Worm (Caenorhabditis elegans): Measurements from ENCODE around the gene R05C11.4.

R05C11.4 gene

ce11 chrIV:2099771-2100170, 48.5 kb downstream of the R05C11.4 start, which contains the start of gene C23H5.11:
C23H5.11 (minus strand) TSS chrIV:2099871.
- TF ChIP-seq pag-3 (tag; optimal IDR thresholded peaks at IDR 0.05; ENCODE audit: borderline replicate concordance) (no peak), ceh-30 (tag; optimal IDR thresholded peaks at IDR 0.05) (no peak), ztf-16 (tag; optimal IDR thresholded peaks at IDR 0.05) (no peak), fax-1 (tag; optimal IDR thresholded peaks at IDR 0.05) (no peak), dmd-4 (tag; optimal IDR thresholded peaks at IDR 0.05; ENCODE audit: borderline replicate concordance) (no peak), C38D4.7 (GFP tag; optimal IDR thresholded peaks at IDR 0.05) (no peak), hlh-30 (tag; optimal IDR thresholded peaks at IDR 0.05; ENCODE audit: insufficient read depth) (no peak), ceh-31 (tag; optimal IDR thresholded peaks at IDR 0.05) (no peak), fkh-10 (GFP tag; optimal IDR thresholded peaks at IDR 0.05) (no peak), T23F11.4 (GFP tag; optimal IDR thresholded peaks at IDR 0.05) (no peak), rnt-1 (tag; optimal IDR thresholded peaks at IDR 0.05) (no peak), ceh-9 (tag; optimal IDR thresholded peaks at IDR 0.05) (no peak), che-1 (tag; optimal IDR thresholded peaks at IDR 0.05) (no peak), tbx-2 (tag; optimal IDR thresholded peaks at IDR 0.05) (no peak), lim-6 (tag; optimal IDR thresholded peaks at IDR 0.05) (no peak), F13H6.1 (tag; optimal IDR thresholded peaks at IDR 0.05) (no peak), nhr-11 (tag; optimal IDR thresholded peaks at IDR 0.05) (no peak), sdc-2 (tag; optimal IDR thresholded peaks at IDR 0.05) (no peak), unc-42 (tag; optimal IDR thresholded peaks at IDR 0.05) (no peak)

- TF ChIP-seq unc-42 (tag; optimal IDR thresholded peaks at IDR 0.05) = no peak
- TF ChIP-seq ztf-16 (tag; optimal IDR thresholded peaks at IDR 0.05) = no peak
- TF ChIP-seq hlh-8 (tag; optimal IDR thresholded peaks at IDR 0.05) = no peak
These were observed 51.5 kb downstream of the R05C11.4 start, which contains the start of gene C23H5.15 for ce11 chrIV:2102793-2103192. C23H5.15 (minus strand) TSS chrIV:2102893.

All from whole organism, late embryonic.